Worm (Caenorhabditis elegans) whole organism, L4 larva: ENCODE results near the gene nlp-56.

Experiments
- D1046.2 ChIP-seq: fragments of 200-800 bp; sonication (Bioruptor generic); IDR thresholded peaks from 2 replicates; pipeline ENCODE4 v1.3.6; 2022; ENCODE audit warnings: missing genetic modification characterization, missing compliant biosample characterization
- F37D6.2 ChIP-seq: sonication (generic microtip); optimal IDR thresholded peaks from 2 replicates; lab custom pipeline; 2016; ENCODE audit warnings: mild to moderate bottlenecking, missing genetic modification characterization, missing compliant biosample characterization
- F44E2.7 ChIP-seq: fragments of 200-800 bp; sonication (Bioruptor generic); IDR thresholded peaks from 2 replicates; pipeline ENCODE4 v2.1.2; 2022; ENCODE audit warnings: missing genetic modification characterization, missing compliant biosample characterization
- F49E8.2 ChIP-seq: sonication (generic microtip); optimal IDR thresholded peaks from 2 replicates; lab custom pipeline; 2016; ENCODE audit warnings: missing compliant biosample characterization, mild to moderate bottlenecking, missing genetic modification characterization, borderline replicate concordance
- Y75B8A.6 ChIP-seq: fragments of 200-800 bp; sonication (Bioruptor generic); IDR thresholded peaks from 2 replicates; pipeline ENCODE4 v1.3.6; 2022; ENCODE audit warnings: missing genetic modification reagents, missing genetic modification characterization, missing compliant biosample characterization
- ZK337.2 ChIP-seq: fragments of 200-800 bp; sonication (Bioruptor generic); IDR thresholded peaks from 2 replicates; pipeline ENCODE4 v1.3.6; 2022; ENCODE audit warnings: missing genetic modification reagents, missing genetic modification characterization, missing compliant biosample characterization
- ZK546.5 ChIP-seq, 2 experiments: sonication (generic microtip); optimal IDR thresholded peaks; 2 replicates each; lab custom pipeline; 2017; ENCODE audit warnings: missing biosample characterization in 2 of 2, missing genetic modification characterization in 2 of 2
- aha-1 ChIP-seq: fragments of 150-350 bp; peaks from one replicate; lab custom pipeline; 2014; ENCODE audit warnings: missing biosample characterization, missing genetic modification characterization
- ama-1 ChIP-seq: fragments of 150-350 bp; optimal IDR thresholded peaks from 2 replicates; lab custom pipeline; 2014; ENCODE audit warnings: inconsistent platforms, mixed read lengths
- ceh-28 ChIP-seq: fragments of 150-350 bp; optimal IDR thresholded peaks from 2 replicates; lab custom pipeline; 2014; ENCODE audit warnings: missing biosample characterization, missing genetic modification reagents, missing genetic modification characterization
- ceh-44 ChIP-seq: fragments of 200-800 bp; sonication (Bioruptor generic); IDR thresholded peaks from 2 replicates; pipeline ENCODE4 v1.3.6; 2022; ENCODE audit warnings: missing genetic modification reagents, missing genetic modification characterization, missing compliant biosample characterization
- ceh-62 ChIP-seq: sonication (generic microtip); optimal IDR thresholded peaks from 2 replicates; lab custom pipeline; 2017; ENCODE audit warnings: missing biosample characterization, missing genetic modification characterization
- cey-2 ChIP-seq: sonication (generic microtip); optimal IDR thresholded peaks from 3 replicates; lab custom pipeline; 2017; ENCODE audit warnings: missing genetic modification characterization, mild to moderate bottlenecking, missing compliant biosample characterization, antibody characterized with exemption, borderline replicate concordance; ENCODE audit not compliant: insufficient read depth
- ctbp-1 ChIP-seq: fragments of 200-800 bp; sonication (Bioruptor generic); IDR thresholded peaks from 2 replicates; pipeline ENCODE4 v1.3.6; 2022; ENCODE audit warnings: missing genetic modification reagents, missing genetic modification characterization, missing compliant biosample characterization
- daf-12 ChIP-seq: fragments of 150-350 bp; optimal IDR thresholded peaks from 2 replicates; lab custom pipeline; 2014; ENCODE audit warnings: missing biosample characterization, missing genetic modification reagents, missing genetic modification characterization
- daf-19 ChIP-seq: fragments of 200-800 bp; sonication (Bioruptor generic); conservative IDR thresholded peaks from 2 replicates; pipeline ENCODE4 v1.3.6; 2022; ENCODE audit warnings: missing genetic modification characterization, missing compliant biosample characterization
- dmd-6 ChIP-seq: fragments of 200-800 bp; sonication (Bioruptor generic); IDR thresholded peaks from 2 replicates; pipeline ENCODE4 v1.3.6; 2022; ENCODE audit warnings: missing genetic modification reagents, missing genetic modification characterization, missing compliant biosample characterization
- dpl-1 ChIP-seq: fragments of 150-350 bp; optimal IDR thresholded peaks from 2 replicates; lab custom pipeline; 2014; ENCODE audit warnings: missing biosample characterization, missing genetic modification reagents, missing genetic modification characterization
- duxl-1 ChIP-seq: sonication (generic microtip); optimal IDR thresholded peaks from 2 replicates; lab custom pipeline; 2016; ENCODE audit warnings: mild to moderate bottlenecking, missing genetic modification characterization, moderate library complexity, missing compliant biosample characterization; ENCODE audit not compliant: poor library complexity
- dve-1 ChIP-seq: sonication (generic microtip); optimal IDR thresholded peaks from 2 replicates; lab custom pipeline; 2017; ENCODE audit warnings: antibody characterized with exemption, mild to moderate bottlenecking, missing genetic modification characterization, missing compliant biosample characterization; ENCODE audit not compliant: insufficient read depth
- egl-43 ChIP-seq: fragments of 200-800 bp; sonication (Bioruptor generic); IDR thresholded peaks from 2 replicates; pipeline ENCODE4 v1.3.6; 2022; ENCODE audit warnings: missing genetic modification reagents, missing genetic modification characterization, missing compliant biosample characterization
- fkh-10 ChIP-seq: fragments of 150-350 bp; optimal IDR thresholded peaks from 2 replicates; lab custom pipeline; 2014; ENCODE audit warnings: missing biosample characterization, missing genetic modification reagents, missing genetic modification characterization
- hif-1 ChIP-seq, 2 experiments: sonication (generic microtip); optimal IDR thresholded peaks; 2 replicates each; lab custom pipeline; 2016 to 2017; ENCODE audit warnings: missing compliant biosample characterization in 2 of 2, missing genetic modification characterization in 2 of 2, missing genetic modification reagents in 2 of 2, missing genotype in 2 of 2, mild to moderate bottlenecking in 1 of 2
- hmg-1.1 ChIP-seq: fragments of 200-800 bp; sonication (Bioruptor generic); IDR thresholded peaks from 2 replicates; pipeline ENCODE4 v1.3.6; 2022; ENCODE audit warnings: missing genetic modification reagents, missing genetic modification characterization, missing compliant biosample characterization
- lim-7 ChIP-seq: fragments of 200-800 bp; sonication (Bioruptor generic); IDR thresholded peaks from 2 replicates; pipeline ENCODE4 v1.3.6; 2022; ENCODE audit warnings: missing genetic modification characterization, missing compliant biosample characterization
- lin-1 ChIP-seq: fragments of 200-800 bp; sonication (Bioruptor generic); IDR thresholded peaks from 2 replicates; pipeline ENCODE4 v1.3.6; 2022; ENCODE audit warnings: missing genetic modification reagents, missing genetic modification characterization, missing compliant biosample characterization
- lin-13 ChIP-seq: fragments of 150-350 bp; optimal IDR thresholded peaks from 2 replicates; lab custom pipeline; 2014; ENCODE audit warnings: missing biosample characterization, missing genetic modification reagents, missing genetic modification characterization
- lin-38 ChIP-seq: fragments of 200-800 bp; sonication (Bioruptor generic); IDR thresholded peaks from 2 replicates; pipeline ENCODE4 v1.3.6; 2022; ENCODE audit warnings: missing genetic modification reagents, missing genetic modification characterization, missing compliant biosample characterization
- lin-39 ChIP-seq: fragments of 150-350 bp; optimal IDR thresholded peaks from 2 replicates; lab custom pipeline; 2014; ENCODE audit warnings: missing biosample characterization, missing genetic modification reagents, missing genetic modification characterization
- lsy-2 ChIP-seq, 2 experiments: fragments of 150-350 bp in 1 of 2; sonication (generic microtip) in 1 of 2; optimal IDR thresholded peaks; 2 replicates each; lab custom pipeline; 2014 to 2017; ENCODE audit warnings: missing biosample characterization in 2 of 2, missing genetic modification characterization in 2 of 2
- mdl-1 ChIP-seq, 2 experiments: fragments of 150-350 bp in 1 of 2; sonication (generic microtip) in 1 of 2; optimal IDR thresholded peaks; 2 replicates each; lab custom pipeline; 2014 to 2017; ENCODE audit warnings: missing biosample characterization in 2 of 2, missing genetic modification characterization in 2 of 2
- mep-1 ChIP-seq: fragments of 150-350 bp; sonication (generic microtip); optimal IDR thresholded peaks from 3 replicates; lab custom pipeline; 2014; ENCODE audit warnings: missing biosample characterization, missing genetic modification characterization
- mes-2 ChIP-seq: sonication (generic microtip); optimal IDR thresholded peaks from 2 replicates; lab custom pipeline; 2016; ENCODE audit warnings: missing genotype, mild to moderate bottlenecking, missing genetic modification characterization, missing compliant biosample characterization; ENCODE audit not compliant: poor library complexity, severe bottlenecking
- mxl-2 ChIP-seq: fragments of 200-800 bp; sonication (Bioruptor generic); conservative IDR thresholded peaks from 2 replicates; pipeline ENCODE4 v1.3.6; 2022; ENCODE audit warnings: missing genetic modification reagents, missing genetic modification characterization, missing compliant biosample characterization
- nhr-11 ChIP-seq: fragments of 150-350 bp; optimal IDR thresholded peaks from 2 replicates; lab custom pipeline; 2014; ENCODE audit warnings: missing biosample characterization, missing genetic modification characterization
- nhr-28 ChIP-seq: fragments of 150-350 bp; optimal IDR thresholded peaks from 2 replicates; lab custom pipeline; 2014; ENCODE audit warnings: missing biosample characterization, missing genetic modification characterization
- nhr-77 ChIP-seq: fragments of 150-350 bp; optimal IDR thresholded peaks from 2 replicates; lab custom pipeline; 2014; ENCODE audit warnings: missing biosample characterization, missing genetic modification characterization
- pqm-1 ChIP-seq: sonication (generic microtip); optimal IDR thresholded peaks from 2 replicates; lab custom pipeline; 2017; ENCODE audit warnings: missing biosample characterization, missing genetic modification characterization
- rbr-2 ChIP-seq: sonication (generic microtip); optimal IDR thresholded peaks from 2 replicates; lab custom pipeline; 2016; ENCODE audit warnings: missing genotype, missing genetic modification characterization, missing compliant biosample characterization
- saeg-2 ChIP-seq: fragments of 200-800 bp; sonication (Bioruptor generic); IDR thresholded peaks from 2 replicates; pipeline ENCODE4 v1.3.6; 2022; ENCODE audit warnings: missing genetic modification reagents, missing genetic modification characterization, missing compliant biosample characterization
- sdz-12 ChIP-seq: fragments of 200-800 bp; sonication (Bioruptor generic); optimal IDR thresholded peaks from 2 replicates; lab custom pipeline; 2018; ENCODE audit warnings: mild to moderate bottlenecking, missing genetic modification characterization, missing compliant biosample characterization
- set-16 ChIP-seq: fragments of 200-800 bp; sonication (Bioruptor generic); IDR thresholded peaks from 2 replicates; pipeline ENCODE4 v1.3.6; 2022; ENCODE audit warnings: missing genetic modification reagents, missing genetic modification characterization, missing compliant biosample characterization
- snpc-1.2 ChIP-seq: fragments of 200-800 bp; sonication (Bioruptor generic); IDR thresholded peaks from 2 replicates; pipeline ENCODE4 v1.3.6; 2022; ENCODE audit warnings: missing genetic modification reagents, missing genetic modification characterization, missing compliant biosample characterization
- spr-1 ChIP-seq: sonication (generic microtip); optimal IDR thresholded peaks from 2 replicates; lab custom pipeline; 2016; ENCODE audit warnings: mild to moderate bottlenecking, missing genetic modification characterization, missing compliant biosample characterization
- spr-3 ChIP-seq: fragments of 200-800 bp; sonication (Bioruptor generic); optimal IDR thresholded peaks from 2 replicates; lab custom pipeline; 2018; ENCODE audit warnings: mild to moderate bottlenecking, missing genetic modification characterization, missing compliant biosample characterization
- zip-11 ChIP-seq: fragments of 200-800 bp; sonication (Bioruptor generic); IDR thresholded peaks from 2 replicates; pipeline ENCODE4 v1.3.6; 2022; ENCODE audit warnings: missing genetic modification characterization, missing compliant biosample characterization
- zip-2 ChIP-seq: fragments of 150-350 bp; optimal IDR thresholded peaks from 2 replicates; lab custom pipeline; 2014; ENCODE audit warnings: missing biosample characterization, missing genetic modification characterization
- ztf-11 ChIP-seq: fragments of 150-350 bp; optimal IDR thresholded peaks from 2 replicates; lab custom pipeline; 2014; ENCODE audit warnings: missing biosample characterization, missing genetic modification characterization

nlp-56 gene

DNA sequence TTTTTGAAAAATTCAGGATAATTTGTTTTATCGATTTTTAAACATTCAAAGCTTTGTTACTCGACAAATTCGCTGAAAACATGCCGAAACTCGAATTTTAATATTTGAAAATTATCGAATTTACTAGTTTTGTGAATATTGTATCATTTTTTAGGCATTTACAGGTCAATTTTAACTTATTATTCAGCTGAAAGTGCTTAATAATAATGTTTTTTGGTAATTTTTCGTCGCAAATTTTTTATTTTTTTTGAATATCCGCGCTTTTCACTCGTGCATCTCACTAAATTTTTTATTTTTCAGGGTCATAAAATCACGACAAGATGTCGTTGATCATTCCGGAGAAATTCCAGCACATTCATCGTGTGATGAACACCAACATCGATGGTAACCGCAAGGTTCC lies 40.8 kb upstream of the nlp-56 start, which contains the start of gene rps-18:
rps-18 (plus strand) TSS at position 301 of the 400 bp plus-strand sequence.
- TF ChIP-seq lsy-2 (tag; optimal IDR thresholded peaks at IDR 0.05; lab: Kevin White, UChicago) (no peak), rbr-2 (no peak), ceh-28 (tag; lab: Kevin White, UChicago) (no peak), aha-1 (no peak), set-16 (GFP tag; lab: Robert Waterston, UW) (no peak), mxl-2 (no peak), sdz-12 (GFP tag; lab: Kevin White, UChicago) (no peak), lim-7 (GFP tag; lab: Robert Waterston, UW) (no peak), spr-3 (GFP tag; lab: Kevin White, UChicago) (no peak), Y75B8A.6 (GFP tag; lab: Robert Waterston, UW) (no peak), daf-12 (tag; lab: Kevin White, UChicago) (no peak), ctbp-1 (no peak), zip-11 (no peak), nhr-28 (tag; lab: Kevin White, UChicago) (no peak)

DNA sequence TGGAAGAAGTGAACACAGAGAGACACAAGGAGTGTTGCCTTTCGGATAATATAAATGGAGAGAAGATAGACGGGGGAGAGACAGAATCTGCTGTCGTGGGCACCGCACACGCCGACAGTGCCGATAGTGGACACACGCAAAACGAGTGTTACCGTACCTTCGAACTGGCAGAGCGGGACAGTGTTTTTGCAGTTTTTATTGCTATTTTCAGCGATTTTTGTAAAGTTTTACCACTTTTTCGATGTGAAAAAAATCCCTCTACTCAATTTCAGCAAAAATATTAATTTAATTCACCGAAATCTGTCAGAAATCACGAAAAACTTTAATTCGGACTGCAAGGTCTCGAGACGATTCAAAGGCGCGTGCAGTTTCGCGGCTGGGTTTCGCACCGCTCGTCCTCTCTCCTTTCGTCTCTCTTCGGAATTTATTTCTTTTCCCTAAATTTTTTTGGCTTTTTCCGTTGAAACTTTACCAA lies 40.4 kb upstream of the nlp-56 start, which contains the start of gene sec-61.A:
sec-61.A (minus strand) TSS at position 387 of the 475 bp plus-strand sequence.
- TF ChIP-seq daf-19 (GFP tag; lab: Robert Waterston, UW) (no peak), aha-1 (peak; percentile 51), nhr-11 (no peak), cey-2 (no peak), lin-38 (peak; percentile 72), egl-43 (peak; percentile 55; the same call in 1 of the 2 replicates), saeg-2 (GFP tag; lab: Robert Waterston, UW) (0 out of 2 replicates have a peak, but pooled peaks have one; percentile 38), ZK546.5 (tag; optimal IDR thresholded peaks at IDR 0.05; lab: Kevin White, UChicago) (no peak), spr-3 (GFP tag; lab: Kevin White, UChicago) (peak; percentile 57), lin-39 (tag; lab: Kevin White, UChicago) (no peak), nhr-28 (tag; lab: Kevin White, UChicago) (peak; percentile 35), ZK337.2 (GFP tag; lab: Robert Waterston, UW) (no peak), mep-1 (tag; lab: Kevin White, UChicago) (peak; percentile 77), hmg-1.1 (GFP tag; lab: Robert Waterston, UW) (peak; percentile 75), duxl-1 (tag; lab: Kevin White, UChicago) (peak; percentile 1), snpc-1.2 (GFP tag; lab: Robert Waterston, UW) (peak; percentile 94), F44E2.7 (GFP tag; lab: Robert Waterston, UW) (no peak), lim-7 (GFP tag; lab: Robert Waterston, UW) (0 out of 2 replicates have a peak, but pooled peaks have one; percentile 15), ama-1 (lab: Kevin White, UChicago) (no peak), sdz-12 (GFP tag; lab: Kevin White, UChicago) (no peak), spr-1 (peak; percentile 49), ceh-62 (tag; lab: Kevin White, UChicago) (no peak), lin-13 (peak; percentile 66), hif-1 (tag; optimal IDR thresholded peaks at IDR 0.05; lab: Kevin White, UChicago) (peak; percentile 36 to 75), Y75B8A.6 (GFP tag; lab: Robert Waterston, UW) (no peak), D1046.2 (GFP tag; lab: Robert Waterston, UW) (peak; percentile 99), F37D6.2 (peak; percentile 41), lin-1 (GFP tag; lab: Robert Waterston, UW) (no peak), ceh-28 (tag; lab: Kevin White, UChicago) (no peak), fkh-10 (peak; percentile 73), zip-2 (tag; lab: Kevin White, UChicago) (no peak), mdl-1 (tag; optimal IDR thresholded peaks at IDR 0.05; lab: Kevin White, UChicago) (peak; percentile 16 to 82), F49E8.2 (peak; percentile 64), pqm-1 (tag; lab: Kevin White, UChicago) (peak; percentile 54), dve-1 (peak; percentile 30), dmd-6 (GFP tag; lab: Robert Waterston, UW) (peak; percentile 80), nhr-77 (tag; lab: Kevin White, UChicago) (peak; percentile 47), ztf-11 (tag; lab: Kevin White, UChicago) (no peak), ctbp-1 (peak; percentile 26; the same call in 1 of the 2 replicates), ceh-44 (GFP tag; lab: Robert Waterston, UW) (no peak), lsy-2 (tag; optimal IDR thresholded peaks at IDR 0.05; lab: Kevin White, UChicago) (peak; percentile 96 to 98), mes-2 (peak; percentile 55), dpl-1 (GFP tag; lab: Kevin White, UChicago) (peak; percentile 74)
